Worm (Caenorhabditis elegans) whole organism, young adult: Measurements from ENCODE around the gene Y11D7A.10.
"Not testable (repeated sequence)": the region's sequence is repeated elsewhere in the genome, so short reads cannot be mapped to it uniquely, and the experiment has no call there.

ENCODE experiments used
- hsf-1 ChIP-seq: fragments of 200-800 bp; sonication (Bioruptor generic); IDR thresholded peaks from 2 replicates; pipeline ENCODE4 v1.3.6; 2022; ENCODE audit warnings: missing genetic modification reagents, missing genetic modification characterization, missing compliant biosample characterization
- lsl-1 ChIP-seq: fragments of 200-800 bp; sonication (Bioruptor generic); optimal IDR thresholded peaks from 2 replicates; lab custom pipeline; 2018; ENCODE audit warnings: mild to moderate bottlenecking, missing genetic modification characterization, moderate library complexity, missing compliant biosample characterization

DNA sequence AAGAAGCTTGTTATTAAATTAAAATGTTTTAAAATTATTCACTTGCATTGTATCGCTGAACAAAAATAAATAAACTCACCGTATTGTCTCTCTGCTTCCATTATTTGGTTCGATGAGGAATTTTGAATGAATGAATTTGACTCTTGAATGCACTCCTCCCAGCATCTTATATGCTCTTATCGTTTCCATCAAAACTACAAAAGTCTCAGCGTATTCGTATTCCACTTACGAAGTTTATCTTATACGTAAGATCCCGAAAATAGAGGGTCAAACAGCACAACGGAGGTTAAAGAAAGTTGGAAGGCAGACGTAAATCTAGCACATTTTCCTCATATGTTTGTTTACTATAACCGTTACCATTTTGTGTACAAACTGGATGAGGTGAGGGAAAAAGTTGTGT lies 26.7 kb upstream of the Y11D7A.10 start, which contains the start of gene nhr-267:
- not testable (repeated sequence) for TF ChIP-seq lsl-1; hsf-1 (GFP tag; lab: Robert Waterston, UW)
